Worm (Caenorhabditis elegans): ENCODE data around the gene gon-4.

Gene gon-4

DNA sequence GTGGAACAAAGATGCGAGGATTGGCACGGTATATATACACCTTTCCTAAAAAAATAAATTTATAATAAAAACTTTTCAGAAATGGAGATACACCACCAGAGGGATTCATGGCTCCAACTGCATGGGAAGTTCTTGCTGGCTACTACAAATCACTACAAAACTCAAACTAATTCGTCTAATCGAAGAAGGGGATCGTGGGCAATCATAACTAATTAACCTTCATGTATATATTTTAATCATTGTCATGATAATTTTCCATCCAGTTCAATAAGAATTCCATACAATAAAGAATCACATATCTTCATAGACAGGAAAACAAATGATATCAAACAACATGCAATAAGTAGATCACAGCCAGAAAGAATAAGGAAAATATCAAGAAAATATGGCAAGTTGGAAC lies 33.5 kb upstream of the gon-4 start:
- TF ChIP-seq flt-1 (GFP tag; IDR thresholded peaks at IDR 0.05) (0 out of 2 replicates have a peak, but pooled peaks have one; percentile 12), ztf-29 (GFP tag; IDR thresholded peaks at IDR 0.05) (no peak)

DNA sequence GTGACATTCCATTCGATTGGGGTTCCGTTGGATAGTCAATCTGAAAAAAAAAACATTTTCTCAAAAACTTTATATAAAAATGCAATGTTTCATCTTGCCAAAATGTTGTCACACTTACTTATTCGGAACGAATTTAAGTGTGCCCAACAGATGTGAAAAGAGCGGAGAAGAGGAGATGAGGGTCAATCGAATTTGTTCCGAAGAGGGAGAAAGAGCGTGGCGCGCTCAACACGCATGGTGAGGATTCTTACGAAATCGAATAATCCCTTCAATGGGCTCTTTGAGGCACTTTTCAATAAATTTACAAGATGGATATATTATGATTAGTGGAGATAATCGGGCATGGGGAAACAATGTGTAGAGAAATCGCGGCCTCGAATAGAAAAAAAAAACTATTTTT lies 26.8 kb upstream of the gon-4 start:
- no peak for TF ChIP-seq klf-2 (GFP tag; conservative IDR thresholded peaks at IDR 0.05)
- no peak for TF ChIP-seq flt-1 (GFP tag; IDR thresholded peaks at IDR 0.05)
- no peak for TF ChIP-seq cog-1 (tag; optimal IDR thresholded peaks at IDR 0.05)
- TF ChIP-seq ztf-23 (GFP tag; IDR thresholded peaks at IDR 0.05), result no peak
- TF ChIP-seq med-1 (GFP tag; optimal IDR thresholded peaks at IDR 0.05; ENCODE audit: insufficient read depth), result no peak
- TF ChIP-seq ztf-29 (GFP tag; IDR thresholded peaks at IDR 0.05), result no peak
- no peak for TF ChIP-seq T22C8.4 (GFP tag; IDR thresholded peaks at IDR 0.05)

DNA sequence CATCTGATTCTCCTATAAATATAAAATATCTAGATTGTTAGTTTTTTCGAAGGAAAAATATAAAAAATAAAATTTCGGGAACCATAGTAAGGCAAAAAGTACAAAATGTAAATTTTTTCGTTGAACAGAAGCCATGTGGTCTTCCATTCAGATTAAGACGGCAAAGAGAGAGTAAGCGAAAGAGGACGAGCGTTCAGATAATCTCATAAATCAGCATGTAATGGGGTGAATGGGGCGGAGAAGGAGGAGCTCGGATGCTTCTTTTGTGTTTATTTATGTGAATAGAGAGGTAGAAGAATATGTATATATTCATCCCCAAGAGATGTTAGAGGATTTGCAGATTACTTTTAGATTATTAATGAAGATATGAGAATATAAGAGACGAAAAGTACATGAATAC lies 23.3 kb upstream of the gon-4 start, which contains the start of gene pxf-1:
pxf-1 (minus strand) TSS at position 14 of the 400 bp plus-strand sequence.
- TF ChIP-seq T22C8.4 (GFP tag; IDR thresholded peaks at IDR 0.05), result no peak
- no peak for TF ChIP-seq cog-1 (tag; optimal IDR thresholded peaks at IDR 0.05)
- TF ChIP-seq ztf-29 (GFP tag; IDR thresholded peaks at IDR 0.05), result no peak
- no peak for TF ChIP-seq flt-1 (GFP tag; IDR thresholded peaks at IDR 0.05)

DNA sequence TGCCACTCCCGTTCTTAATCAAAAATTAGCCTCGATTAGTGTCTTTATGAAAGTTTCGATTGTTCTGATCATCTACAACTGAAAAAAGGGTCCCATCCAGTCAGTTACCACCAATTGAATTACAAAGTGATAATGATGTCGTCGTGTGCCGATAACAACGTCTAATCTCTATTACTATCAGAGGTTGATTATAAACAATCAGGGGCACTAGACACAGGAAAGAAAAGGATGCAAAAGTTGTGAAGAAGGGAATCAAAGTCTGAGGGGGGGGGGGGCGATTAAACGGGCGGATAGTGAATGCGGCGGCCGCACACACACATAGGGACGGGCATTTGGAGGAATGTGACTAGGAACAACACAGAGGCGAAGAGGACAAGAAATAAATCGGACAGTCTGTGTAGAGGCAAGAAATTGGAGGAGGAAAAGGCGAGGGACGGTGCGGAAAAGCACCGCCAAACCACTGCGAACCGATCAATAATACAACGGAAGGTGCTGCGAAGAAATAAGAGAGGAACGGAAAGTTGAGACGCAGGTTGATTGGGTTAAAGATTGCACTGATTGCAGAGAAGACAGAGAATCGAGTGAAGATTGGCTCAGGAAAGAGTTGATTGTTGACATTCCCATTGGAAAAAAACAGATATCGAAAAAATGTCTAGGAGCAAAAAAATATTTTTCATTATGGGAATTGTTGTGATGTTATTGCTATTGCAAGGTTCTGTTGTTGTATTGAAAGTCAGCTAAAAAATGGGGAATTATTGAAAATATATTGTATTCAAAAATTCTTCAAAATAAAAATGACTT lies 22.5 kb upstream of the gon-4 start:
- 0 out of 2 replicates have a peak, but pooled peaks have one; percentile 45 for TF ChIP-seq tab-1 (GFP tag; IDR thresholded peaks at IDR 0.05)
- peak; percentile 2 for TF ChIP-seq cog-1 (tag; optimal IDR thresholded peaks at IDR 0.05)
- no peak for TF ChIP-seq ref-1 (GFP tag; conservative IDR thresholded peaks at IDR 0.05)
- no peak for TF ChIP-seq med-1 (GFP tag; optimal IDR thresholded peaks at IDR 0.05; ENCODE audit: insufficient read depth)
- TF ChIP-seq ztf-23 (GFP tag; IDR thresholded peaks at IDR 0.05), result peak; percentile 55; the same call in 1 of the 2 replicates
- TF ChIP-seq ztf-29 (GFP tag; IDR thresholded peaks at IDR 0.05), result no peak
- TF ChIP-seq T22C8.4 (GFP tag; IDR thresholded peaks at IDR 0.05), result peak; percentile 73
- no peak for TF ChIP-seq flt-1 (GFP tag; IDR thresholded peaks at IDR 0.05)
- TF ChIP-seq klf-2 (GFP tag; conservative IDR thresholded peaks at IDR 0.05), result no peak

DNA sequence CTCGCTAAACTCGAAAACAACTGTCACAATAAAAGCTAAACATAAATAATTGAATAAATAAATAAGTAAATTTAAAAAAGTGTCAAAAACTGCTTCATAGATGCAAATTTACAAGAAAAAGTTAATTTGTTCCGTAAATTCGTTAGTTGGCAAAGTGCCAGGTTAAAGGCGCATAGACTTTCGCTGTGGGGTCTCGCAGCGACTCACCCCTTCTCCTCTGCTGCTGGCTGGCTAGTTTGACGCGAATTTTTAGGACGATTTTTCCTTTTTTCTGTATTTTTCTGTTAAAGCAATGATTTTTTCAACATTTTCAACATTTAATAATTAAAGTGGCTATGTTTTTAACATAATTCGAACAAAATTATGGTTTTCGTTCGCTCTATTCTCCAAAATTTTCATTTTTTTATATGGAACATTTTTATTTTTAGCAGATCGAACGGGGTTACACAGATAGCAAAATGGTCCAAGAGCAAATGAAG lies 21.3 kb upstream of the gon-4 start, which contains the start of gene rack-1:
rack-1 (plus strand) TSS at position 429 of the 479 bp plus-strand sequence.
- no peak for TF ChIP-seq tab-1 (GFP tag; IDR thresholded peaks at IDR 0.05)
- TF ChIP-seq ref-1 (GFP tag; conservative IDR thresholded peaks at IDR 0.05), result no peak
- TF ChIP-seq ztf-29 (GFP tag; IDR thresholded peaks at IDR 0.05), result no peak
- TF ChIP-seq ztf-23 (GFP tag; IDR thresholded peaks at IDR 0.05), result no peak
- no peak for TF ChIP-seq cog-1 (tag; optimal IDR thresholded peaks at IDR 0.05)
- no peak for TF ChIP-seq T22C8.4 (GFP tag; IDR thresholded peaks at IDR 0.05)
- TF ChIP-seq med-1 (GFP tag; optimal IDR thresholded peaks at IDR 0.05; ENCODE audit: insufficient read depth), result no peak
- no peak for TF ChIP-seq flt-1 (GFP tag; IDR thresholded peaks at IDR 0.05)
- no peak for TF ChIP-seq klf-2 (GFP tag; conservative IDR thresholded peaks at IDR 0.05)

DNA sequence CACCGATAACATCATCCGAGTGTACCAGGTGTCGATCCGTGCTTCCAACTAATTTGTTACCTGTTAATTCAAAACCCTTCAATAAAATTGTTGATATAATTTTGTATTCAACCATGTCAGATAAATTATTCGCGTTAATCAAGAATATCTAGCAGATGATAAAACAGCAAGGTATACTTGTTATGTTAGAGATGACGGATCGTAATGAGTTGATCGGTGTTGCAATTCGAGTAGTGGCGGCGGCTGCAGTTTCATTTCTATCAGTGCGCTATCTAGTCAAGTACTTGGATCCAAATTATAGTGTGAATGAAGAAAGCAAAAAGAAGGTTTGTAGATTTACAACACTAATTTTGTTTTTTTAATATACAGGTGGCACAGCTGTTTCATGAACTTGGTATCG lies 19.8 kb upstream of the gon-4 start, which contains the start of gene mspn-1:
mspn-1 (plus strand) TSS at position 190 of the 400 bp plus-strand sequence.
- TF ChIP-seq med-1 (GFP tag; optimal IDR thresholded peaks at IDR 0.05; ENCODE audit: insufficient read depth), result no peak
- no peak for TF ChIP-seq ref-1 (GFP tag; conservative IDR thresholded peaks at IDR 0.05)
- no peak for TF ChIP-seq flt-1 (GFP tag; IDR thresholded peaks at IDR 0.05)
- TF ChIP-seq ztf-23 (GFP tag; IDR thresholded peaks at IDR 0.05), result no peak
- no peak for TF ChIP-seq ztf-29 (GFP tag; IDR thresholded peaks at IDR 0.05)
- TF ChIP-seq T22C8.4 (GFP tag; IDR thresholded peaks at IDR 0.05), result no peak

DNA sequence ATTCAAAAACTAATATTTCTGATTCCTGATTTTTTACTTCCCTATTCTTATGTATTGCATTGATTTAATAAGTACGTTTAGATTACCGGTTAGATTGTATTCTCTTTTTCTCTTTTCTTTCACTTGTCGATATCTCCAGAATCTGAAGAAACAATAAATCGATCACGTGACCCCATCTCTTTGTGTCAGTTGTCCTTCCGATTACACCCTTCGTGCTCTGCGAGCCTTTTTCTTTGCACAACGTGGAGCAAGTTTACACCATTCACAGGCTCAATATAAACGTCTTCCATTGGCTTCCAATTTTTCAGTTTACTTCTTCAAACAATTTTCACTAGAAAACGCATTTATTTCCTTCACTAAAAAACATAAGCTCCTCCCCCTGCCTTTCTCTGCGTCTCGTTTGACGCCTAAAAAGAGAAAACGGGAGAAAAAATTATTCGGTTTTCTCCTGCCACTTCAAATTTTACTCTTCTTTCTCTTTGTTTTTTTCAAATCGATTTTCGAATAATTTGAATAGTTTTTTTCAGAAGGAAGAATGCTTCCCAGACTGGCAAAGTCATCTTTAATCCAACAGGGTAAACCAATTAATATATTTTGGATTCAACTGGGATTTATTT lies 17.4 kb upstream of the gon-4 start, which contains the start of gene gta-1:
gta-1 (plus strand) TSS at position 528 of the 617 bp plus-strand sequence.
- TF ChIP-seq ref-1 (GFP tag; conservative IDR thresholded peaks at IDR 0.05) (no peak), tab-1 (GFP tag; IDR thresholded peaks at IDR 0.05) (no peak), ztf-23 (GFP tag; IDR thresholded peaks at IDR 0.05) (no peak), ztf-29 (GFP tag; IDR thresholded peaks at IDR 0.05) (no peak), cog-1 (tag; optimal IDR thresholded peaks at IDR 0.05) (no peak), med-1 (GFP tag; optimal IDR thresholded peaks at IDR 0.05; ENCODE audit: insufficient read depth) (no peak), flt-1 (GFP tag; IDR thresholded peaks at IDR 0.05) (no peak), T22C8.4 (GFP tag; IDR thresholded peaks at IDR 0.05) (no peak), klf-2 (GFP tag; conservative IDR thresholded peaks at IDR 0.05) (no peak)

DNA sequence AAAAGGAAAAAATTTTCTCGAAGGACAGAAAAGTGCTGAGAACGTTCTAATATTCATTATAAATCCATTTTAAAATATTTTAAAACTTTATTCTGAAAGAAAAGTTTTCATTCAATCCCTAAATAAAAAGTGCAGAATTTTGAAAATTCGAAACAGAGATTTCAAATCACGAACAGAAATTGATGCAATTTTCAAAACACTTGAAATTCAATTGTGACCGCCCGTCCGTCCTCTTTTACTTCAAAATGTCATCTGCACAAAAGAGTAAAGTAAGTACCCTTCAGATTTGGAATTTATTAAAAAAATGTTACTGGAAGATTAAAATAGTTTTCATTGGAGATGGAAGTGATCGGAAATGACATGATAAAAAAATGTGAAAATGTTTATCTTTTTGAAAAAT lies 9.1 kb upstream of the gon-4 start:
- TF ChIP-seq tab-1 (GFP tag; IDR thresholded peaks at IDR 0.05) (no peak), ztf-29 (GFP tag; IDR thresholded peaks at IDR 0.05) (no peak), ztf-23 (GFP tag; IDR thresholded peaks at IDR 0.05) (no peak), flt-1 (GFP tag; IDR thresholded peaks at IDR 0.05) (no peak), T22C8.4 (GFP tag; IDR thresholded peaks at IDR 0.05) (no peak), klf-2 (GFP tag; conservative IDR thresholded peaks at IDR 0.05) (no peak), med-1 (GFP tag; optimal IDR thresholded peaks at IDR 0.05; ENCODE audit: insufficient read depth) (no peak), cog-1 (tag; optimal IDR thresholded peaks at IDR 0.05) (no peak), ref-1 (GFP tag; conservative IDR thresholded peaks at IDR 0.05) (no peak)

DNA sequence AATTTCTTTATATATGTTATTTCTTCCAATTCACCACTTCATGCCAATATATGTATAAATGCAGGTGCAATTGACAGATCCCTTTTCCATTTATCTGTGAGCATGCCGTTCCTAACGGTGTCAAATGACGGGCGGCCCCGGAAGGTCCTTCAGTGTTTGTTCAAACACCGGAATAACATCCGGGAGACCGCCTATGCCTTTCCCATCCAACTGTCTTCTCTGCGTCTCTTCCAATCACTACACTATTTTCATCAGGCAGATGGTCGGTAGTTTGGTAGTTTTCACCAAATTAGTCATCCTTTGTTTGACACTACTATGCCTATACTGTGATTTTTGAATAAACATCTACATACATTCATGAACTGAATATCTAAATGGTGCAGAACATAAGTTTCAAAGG lies 7.0 kb upstream of the gon-4 start:
- TF ChIP-seq flt-1 (GFP tag; IDR thresholded peaks at IDR 0.05) (0 out of 2 replicates have a peak, but pooled peaks have one; percentile 22), ztf-23 (GFP tag; IDR thresholded peaks at IDR 0.05) (no peak)

DNA sequence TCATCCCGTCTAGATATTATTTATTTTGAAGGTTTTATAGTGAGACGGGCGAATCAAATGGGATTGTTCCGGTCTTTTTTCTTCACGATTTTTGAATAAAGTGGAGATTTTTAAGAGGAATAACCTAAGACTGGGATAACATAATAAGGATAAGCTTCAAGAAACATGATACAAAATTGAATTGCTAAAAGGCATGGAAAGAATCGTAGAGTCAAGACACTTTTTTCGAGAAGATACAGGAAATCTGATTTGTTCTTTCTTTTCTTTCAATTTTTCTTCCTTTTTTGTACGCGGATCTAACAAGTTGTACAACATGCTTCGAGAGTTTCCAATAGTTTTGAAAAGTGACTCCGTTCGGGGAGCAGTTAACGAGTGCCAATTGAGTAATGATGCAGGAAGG lies 6.1 kb upstream of the gon-4 start:
- TF ChIP-seq ztf-29 (GFP tag; IDR thresholded peaks at IDR 0.05) (no peak), T22C8.4 (GFP tag; IDR thresholded peaks at IDR 0.05) (no peak), ztf-23 (GFP tag; IDR thresholded peaks at IDR 0.05) (no peak), cog-1 (tag; optimal IDR thresholded peaks at IDR 0.05) (no peak), med-1 (GFP tag; optimal IDR thresholded peaks at IDR 0.05; ENCODE audit: insufficient read depth) (no peak), tab-1 (GFP tag; IDR thresholded peaks at IDR 0.05) (no peak), ref-1 (GFP tag; conservative IDR thresholded peaks at IDR 0.05) (no peak), klf-2 (GFP tag; conservative IDR thresholded peaks at IDR 0.05) (no peak), flt-1 (GFP tag; IDR thresholded peaks at IDR 0.05) (no peak)
